Worm (Caenorhabditis elegans) whole organism, L4/young adult: ENCODE data around the gene zyg-9.

Experiments
- dao-5 ChIP-seq: sonication (generic microtip); optimal IDR thresholded peaks from 2 replicates; lab custom pipeline; 2016; ENCODE audit warnings: missing genotype, missing genetic modification characterization, moderate library complexity, missing compliant biosample characterization
- him-1 ChIP-seq: sonication (generic microtip); optimal IDR thresholded peaks from 2 replicates; lab custom pipeline; 2016; ENCODE audit warnings: missing genotype, missing genetic modification reagents, missing genetic modification characterization, missing compliant biosample characterization

- no peak for TF ChIP-seq him-1 (tag; lab: Kevin White, UChicago)
- no peak for TF ChIP-seq dao-5
Observed at ce11 chrII:8412061-8412721, 45.4 kb upstream of the zyg-9 start, which contains the start of gene efl-3.
